Fruit fly (Drosophila melanogaster) whole organism, prepupa: ENCODE measurements around the gene CG6254.

Experiments
- Blimp-1 ChIP-seq: fragments of 200-800 bp; sonication (Bioruptor generic); optimal IDR thresholded peaks from 3 replicates; lab custom pipeline; 2017; ENCODE audit warnings: missing biosample characterization, missing genetic modification characterization, mild to moderate bottlenecking, moderate library complexity, missing genetic modification reagents
- CG10631 ChIP-seq: fragments of 200-800 bp; sonication (Bioruptor generic); optimal IDR thresholded peaks from 2 replicates; lab custom pipeline; 2016; ENCODE audit warnings: missing biosample characterization, missing genetic modification characterization
- CG10669 ChIP-seq: fragments of 200-800 bp; sonication (Bioruptor generic); optimal IDR thresholded peaks from 3 replicates; lab custom pipeline; 2018; ENCODE audit warnings: missing biosample characterization, mild to moderate bottlenecking, missing genetic modification characterization, moderate library complexity
- CG11294 ChIP-seq: fragments of 200-800 bp; sonication (Bioruptor generic); IDR thresholded peaks from 2 replicates; pipeline ENCODE4 v1.3.6; 2022; ENCODE audit warnings: missing biosample characterization, missing genetic modification characterization
- CG11762 ChIP-seq: fragments of 200-800 bp; sonication (Bioruptor generic); optimal IDR thresholded peaks from 3 replicates; lab custom pipeline; 2016; ENCODE audit warnings: missing biosample characterization, missing genetic modification characterization; ENCODE audit not compliant: insufficient read depth
- CG11902 ChIP-seq: fragments of 200-800 bp; sonication (Bioruptor generic); optimal IDR thresholded peaks from 3 replicates; lab custom pipeline; 2016; ENCODE audit warnings: missing biosample characterization, missing genetic modification characterization
- CG15336 ChIP-seq: fragments of 200-800 bp; sonication (Bioruptor generic); IDR thresholded peaks from 2 replicates; pipeline ENCODE4 v1.3.6; 2022; ENCODE audit warnings: missing biosample characterization, missing genetic modification characterization
- CG1621 ChIP-seq: fragments of 200-800 bp; sonication (Bioruptor generic); optimal IDR thresholded peaks from 3 replicates; lab custom pipeline; 2018; ENCODE audit warnings: missing biosample characterization, mild to moderate bottlenecking, missing genetic modification characterization
- CG3032 ChIP-seq: fragments of 200-800 bp; optimal IDR thresholded peaks from 2 replicates; lab custom pipeline; 2019; ENCODE audit warnings: missing biosample characterization, mild to moderate bottlenecking, missing genetic modification characterization, moderate library complexity
- CG32006 ChIP-seq: fragments of 200-800 bp; sonication (Bioruptor generic); optimal IDR thresholded peaks from 3 replicates; lab custom pipeline; 2017; ENCODE audit warnings: missing biosample characterization, mild to moderate bottlenecking, missing genetic modification characterization
- CG3919 ChIP-seq: fragments of 200-800 bp; sonication (Bioruptor generic); optimal IDR thresholded peaks from 3 replicates; lab custom pipeline; 2016; ENCODE audit warnings: missing biosample characterization, missing genetic modification characterization
- CG4318 ChIP-seq: fragments of 200-800 bp; sonication (Bioruptor generic); optimal IDR thresholded peaks from 3 replicates; lab custom pipeline; 2017; ENCODE audit warnings: missing biosample characterization, mild to moderate bottlenecking, missing genetic modification characterization
- CG6163 ChIP-seq: fragments of 200-800 bp; sonication (Bioruptor generic); IDR thresholded peaks from 3 replicates; pipeline ENCODE4 v1.3.6; 2022; ENCODE audit warnings: missing biosample characterization, missing genetic modification characterization
- CG6276 ChIP-seq: fragments of 200-800 bp; sonication (Bioruptor generic); optimal IDR thresholded peaks from 2 replicates; lab custom pipeline; 2017; ENCODE audit warnings: missing biosample characterization, mild to moderate bottlenecking, missing genetic modification characterization
- CG6792 ChIP-seq: fragments of 200-800 bp; sonication (Bioruptor generic); optimal IDR thresholded peaks from 3 replicates; lab custom pipeline; 2016; ENCODE audit warnings: missing biosample characterization, missing genetic modification characterization
- CG6854 ChIP-seq: fragments of 200-800 bp; sonication (Bioruptor generic); optimal IDR thresholded peaks from 2 replicates; lab custom pipeline; 2017; ENCODE audit warnings: missing biosample characterization, mild to moderate bottlenecking, missing genetic modification characterization
- CG7368 ChIP-seq: fragments of 200-800 bp; sonication (Bioruptor generic); optimal IDR thresholded peaks from 3 replicates; lab custom pipeline; 2016; ENCODE audit warnings: missing biosample characterization, missing genetic modification characterization
- CG8119 ChIP-seq: fragments of 200-800 bp; sonication (Bioruptor generic); IDR thresholded peaks from 3 replicates; pipeline ENCODE4 v1.3.6; 2022; ENCODE audit warnings: missing biosample characterization, missing genetic modification characterization
- CG8319 ChIP-seq: fragments of 200-800 bp; sonication (Bioruptor generic); optimal IDR thresholded peaks from 3 replicates; lab custom pipeline; 2016; ENCODE audit warnings: missing biosample characterization, missing genetic modification characterization
- CG8632 ChIP-seq: fragments of 200-800 bp; sonication (Bioruptor generic); optimal IDR thresholded peaks from 3 replicates; lab custom pipeline; 2016; ENCODE audit warnings: missing biosample characterization, missing genetic modification characterization
- CG9139 ChIP-seq: fragments of 200-800 bp; sonication (Bioruptor generic); optimal IDR thresholded peaks from 3 replicates; lab custom pipeline; 2017; ENCODE audit warnings: missing biosample characterization, mild to moderate bottlenecking, missing genetic modification characterization
- Eip75B ChIP-seq: fragments of 200-800 bp; sonication (Bioruptor generic); optimal IDR thresholded peaks from 3 replicates; lab custom pipeline; 2016; ENCODE audit warnings: missing biosample characterization, missing genetic modification characterization
- Eip78C ChIP-seq: fragments of 200-800 bp; sonication (Bioruptor generic); peaks from one replicate; lab custom pipeline; 2016; ENCODE audit warnings: missing biosample characterization, missing genetic modification characterization
- Eip93F ChIP-seq: fragments of 200-800 bp; sonication (Bioruptor generic); optimal IDR thresholded peaks from 2 replicates; lab custom pipeline; 2016; ENCODE audit warnings: missing biosample characterization, mild to moderate bottlenecking, missing genetic modification characterization
- Ets21C ChIP-seq: fragments of 200-800 bp; sonication (Bioruptor generic); optimal IDR thresholded peaks from 3 replicates; lab custom pipeline; 2016; ENCODE audit warnings: missing biosample characterization, missing genetic modification characterization
- Ets96B ChIP-seq: fragments of 200-800 bp; optimal IDR thresholded peaks from 2 replicates; lab custom pipeline; 2019; ENCODE audit warnings: missing biosample characterization, mild to moderate bottlenecking, missing genetic modification characterization, moderate library complexity
- Hr38 ChIP-seq: sonication (Bioruptor generic); optimal IDR thresholded peaks from 2 replicates; lab custom pipeline; 2016; ENCODE audit warnings: missing biosample characterization, missing genetic modification characterization
- Hr39 ChIP-seq: fragments of 200-800 bp; sonication (Bioruptor generic); optimal IDR thresholded peaks from 2 replicates; lab custom pipeline; 2016; ENCODE audit warnings: missing biosample characterization, missing genetic modification characterization
- Lpt ChIP-seq: fragments of 200-800 bp; sonication (Bioruptor generic); optimal IDR thresholded peaks from 3 replicates; lab custom pipeline; 2016; ENCODE audit warnings: missing biosample characterization, missing genetic modification characterization
- Met ChIP-seq: fragments of 200-800 bp; sonication (Bioruptor generic); optimal IDR thresholded peaks from 3 replicates; lab custom pipeline; 2016; ENCODE audit warnings: missing biosample characterization, missing genetic modification characterization
- Smox ChIP-seq: fragments of 200-800 bp; sonication (Bioruptor generic); optimal IDR thresholded peaks from 3 replicates; lab custom pipeline; 2016; ENCODE audit warnings: missing biosample characterization, missing genetic modification characterization
- Sox102F ChIP-seq: fragments of 200-800 bp; sonication (Bioruptor generic); optimal IDR thresholded peaks from 2 replicates; lab custom pipeline; 2016; ENCODE audit warnings: missing biosample characterization, mild to moderate bottlenecking, missing genetic modification characterization
- Sox14 ChIP-seq: fragments of 200-800 bp; sonication (Bioruptor generic); optimal IDR thresholded peaks from 3 replicates; lab custom pipeline; 2016; ENCODE audit warnings: missing biosample characterization, missing genetic modification characterization
- Sox15 ChIP-seq: fragments of 200-800 bp; sonication (Bioruptor generic); optimal IDR thresholded peaks from 3 replicates; lab custom pipeline; 2016; ENCODE audit warnings: missing biosample characterization, missing genetic modification characterization
- achi ChIP-seq: fragments of 200-800 bp; sonication (Bioruptor generic); optimal IDR thresholded peaks from 3 replicates; lab custom pipeline; 2016; ENCODE audit warnings: missing biosample characterization, missing genetic modification characterization
- acj6 ChIP-seq: fragments of 200-800 bp; sonication (Bioruptor generic); optimal IDR thresholded peaks from 3 replicates; lab custom pipeline; 2016; ENCODE audit warnings: missing biosample characterization, missing genetic modification characterization
- cyc ChIP-seq: fragments of 200-800 bp; sonication (Bioruptor generic); optimal IDR thresholded peaks from 3 replicates; lab custom pipeline; 2016; ENCODE audit warnings: missing biosample characterization, missing genetic modification characterization
- dac ChIP-seq: fragments of 200-800 bp; sonication (Bioruptor generic); optimal IDR thresholded peaks from 2 replicates; lab custom pipeline; 2017; ENCODE audit warnings: missing biosample characterization, mild to moderate bottlenecking, missing genetic modification characterization
- dsx ChIP-seq: fragments of 200-800 bp; optimal IDR thresholded peaks from 3 replicates; lab custom pipeline; 2019; ENCODE audit warnings: missing biosample characterization, mild to moderate bottlenecking, missing genetic modification characterization, moderate library complexity; ENCODE audit not compliant: poor library complexity, severe bottlenecking
- esn ChIP-seq: fragments of 200-800 bp; sonication (Bioruptor generic); optimal IDR thresholded peaks from 2 replicates; lab custom pipeline; 2016; ENCODE audit warnings: missing biosample characterization, mild to moderate bottlenecking, missing genetic modification characterization, moderate library complexity
- fd59A ChIP-seq: fragments of 200-800 bp; sonication (Bioruptor generic); optimal IDR thresholded peaks from 2 replicates; lab custom pipeline; 2017; ENCODE audit warnings: missing biosample characterization, mild to moderate bottlenecking, missing genetic modification characterization, missing genetic modification reagents
- fd85E ChIP-seq: fragments of 200-800 bp; sonication (Bioruptor generic); optimal IDR thresholded peaks from 3 replicates; lab custom pipeline; 2016; ENCODE audit warnings: missing biosample characterization, missing genetic modification characterization
- fkh ChIP-seq: fragments of 200-800 bp; sonication (Bioruptor generic); optimal IDR thresholded peaks from 3 replicates; lab custom pipeline; 2017; ENCODE audit warnings: missing biosample characterization, mild to moderate bottlenecking, missing genetic modification characterization, moderate library complexity
- lz ChIP-seq: fragments of 200-800 bp; sonication (Bioruptor generic); optimal IDR thresholded peaks from 3 replicates; lab custom pipeline; 2016; ENCODE audit warnings: missing biosample characterization, missing genetic modification characterization
- net ChIP-seq: fragments of 200-800 bp; sonication (Bioruptor generic); optimal IDR thresholded peaks from 3 replicates; lab custom pipeline; 2016; ENCODE audit warnings: missing biosample characterization, missing genetic modification characterization
- pdm3 ChIP-seq: fragments of 200-800 bp; sonication (Bioruptor generic); optimal IDR thresholded peaks from 3 replicates; lab custom pipeline; 2016; ENCODE audit warnings: missing biosample characterization, missing genetic modification characterization
- salr ChIP-seq, 2 experiments: fragments of 200-800 bp; sonication (Bioruptor generic); optimal IDR thresholded peaks; 3 replicates each; lab custom pipeline; 2016 to 2018; ENCODE audit warnings: missing biosample characterization in 2 of 2, missing genetic modification characterization in 2 of 2, mild to moderate bottlenecking in 1 of 2
- spab ChIP-seq: fragments of 200-800 bp; sonication (Bioruptor generic); optimal IDR thresholded peaks from 2 replicates; lab custom pipeline; 2017; ENCODE audit warnings: missing biosample characterization, mild to moderate bottlenecking, missing genetic modification characterization, missing genetic modification reagents
- ss ChIP-seq, 2 experiments: fragments of 200-800 bp; sonication (Bioruptor generic); optimal IDR thresholded peaks; 2 replicates in 1 of 2; 3 replicates in 1 of 2; lab custom pipeline; 2017 to 2018; ENCODE audit warnings: mild to moderate bottlenecking in 2 of 2, missing biosample characterization in 2 of 2, missing genetic modification characterization in 2 of 2, moderate library complexity in 1 of 2
- topi ChIP-seq: fragments of 200-800 bp; sonication (Bioruptor generic); optimal IDR thresholded peaks from 3 replicates; lab custom pipeline; 2016; ENCODE audit warnings: missing biosample characterization, missing genetic modification characterization
- vri ChIP-seq: fragments of 200-800 bp; sonication (Bioruptor generic); optimal IDR thresholded peaks from 3 replicates; lab custom pipeline; 2016; ENCODE audit warnings: missing biosample characterization, mild to moderate bottlenecking, missing genetic modification characterization

The CG6254 gene

dm6 chr3R:10109212-10109880 is 51.8 kb downstream of the CG6254 start:
- TF ChIP-seq spab = no peak
- TF ChIP-seq Hr39 (GFP tag; lab: Kevin White, UChicago) = no peak
- TF ChIP-seq CG32006 (GFP tag; lab: Kevin White, UChicago) = no peak
- peak; percentile 21 for TF ChIP-seq dsx (GFP tag; lab: Kevin White, UChicago)
- TF ChIP-seq fkh = peak; percentile 40
- no peak for TF ChIP-seq CG6854 (GFP tag; lab: Kevin White, UChicago)
- no peak for TF ChIP-seq dac (GFP tag; lab: Kevin White, UChicago)
- TF ChIP-seq CG4318 (GFP tag; lab: Kevin White, UChicago) = no peak
- TF ChIP-seq salr (GFP tag; optimal IDR thresholded peaks at IDR 0.05; lab: Kevin White, UChicago) = no peak
- TF ChIP-seq CG7368 (GFP tag; lab: Kevin White, UChicago) = no peak
- no peak for TF ChIP-seq achi (GFP tag; lab: Kevin White, UChicago)
- no peak for TF ChIP-seq CG6792 (GFP tag; lab: Kevin White, UChicago)
- peak; percentile 3 for TF ChIP-seq Eip93F (GFP tag; lab: Kevin White, UChicago)
- no peak for TF ChIP-seq Ets21C
- TF ChIP-seq acj6 (GFP tag; lab: Kevin White, UChicago) = no peak
- TF ChIP-seq CG10669 (GFP tag; lab: Kevin White, UChicago) = no peak
- peak; percentile 35 for TF ChIP-seq fd85E
- no peak for TF ChIP-seq CG8319
- no peak for TF ChIP-seq esn (GFP tag; lab: Kevin White, UChicago)
- TF ChIP-seq CG3919 (GFP tag; lab: Kevin White, UChicago) = no peak
- no peak; the same call in 1 of the 3 replicates for TF ChIP-seq CG6163
- TF ChIP-seq CG1621 = no peak
- no peak for TF ChIP-seq Ets96B
- no peak for TF ChIP-seq Lpt
- no peak for TF ChIP-seq fd59A (GFP tag; lab: Kevin White, UChicago)
- TF ChIP-seq Met = no peak
- no peak for TF ChIP-seq Blimp-1 (GFP tag; lab: Kevin White, UChicago)
- peak; percentile 25 for TF ChIP-seq net (GFP tag; lab: Kevin White, UChicago)
- no peak for TF ChIP-seq cyc (GFP tag; lab: Kevin White, UChicago)
- peak; percentile 32 for TF ChIP-seq Eip78C
- no peak for TF ChIP-seq CG11294
- TF ChIP-seq ss (GFP tag; optimal IDR thresholded peaks at IDR 0.05; lab: Kevin White, UChicago) = peak in 1 of 2 experiments; percentile 56
- no peak for TF ChIP-seq CG10631
- TF ChIP-seq Sox15 = no peak
- TF ChIP-seq CG15336 = no peak; the same call in 1 of the 2 replicates
- TF ChIP-seq CG8632 = no peak
- no peak for TF ChIP-seq CG9139 (GFP tag; lab: Kevin White, UChicago)
- no peak for TF ChIP-seq CG11762 (GFP tag; lab: Kevin White, UChicago)
- TF ChIP-seq lz = no peak
- TF ChIP-seq Sox102F (GFP tag; lab: Kevin White, UChicago) = no peak
- TF ChIP-seq Smox = no peak
- peak; percentile 42 for TF ChIP-seq Sox14 (GFP tag; lab: Kevin White, UChicago)
- TF ChIP-seq CG3032 (tag; lab: Kevin White, UChicago) = no peak
- TF ChIP-seq CG8119 (GFP tag; lab: Robert Waterston, UW) = peak; percentile 44; the same call in 1 of the 3 replicates
- no peak for TF ChIP-seq CG6276 (GFP tag; lab: Kevin White, UChicago)
- TF ChIP-seq CG11902 = no peak
- no peak for TF ChIP-seq pdm3 (GFP tag; lab: Kevin White, UChicago)
- TF ChIP-seq topi (GFP tag; lab: Kevin White, UChicago) = peak; percentile 10
- no peak for TF ChIP-seq Hr38
- TF ChIP-seq vri (GFP tag; lab: Kevin White, UChicago) = no peak
- TF ChIP-seq Eip75B (GFP tag; lab: Kevin White, UChicago) = no peak
